Worm (Caenorhabditis elegans): Measurements from ENCODE around the gene tlp-1.

DNA sequence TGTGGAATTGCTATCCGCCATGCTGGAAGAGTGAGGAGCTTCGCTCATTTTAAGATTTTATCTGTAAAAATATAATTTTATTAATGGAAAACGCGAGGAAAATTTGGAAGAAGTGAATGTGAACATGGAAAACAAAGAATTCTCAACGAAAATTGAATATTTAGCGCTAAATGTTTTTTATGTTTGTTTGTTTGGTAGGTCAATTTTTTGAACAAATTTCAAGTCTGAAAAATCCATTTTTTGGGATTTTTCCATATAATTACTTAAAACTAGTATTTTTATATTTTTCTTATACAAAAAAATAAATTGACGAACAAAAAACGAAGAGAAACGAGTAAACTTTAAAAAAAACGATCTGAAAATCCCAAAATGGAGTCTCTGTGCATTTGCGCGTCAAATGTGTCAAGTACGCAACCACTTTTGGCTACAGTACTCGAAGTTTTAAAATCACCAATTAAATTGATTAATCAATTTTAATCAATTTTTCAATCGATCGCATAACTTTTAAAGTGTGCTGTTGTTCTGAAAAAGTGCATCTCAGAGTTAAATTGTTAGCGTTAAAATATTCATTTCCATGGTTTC is 36.9 kb downstream of the tlp-1 start, which contains the start of gene fbxa-215:
- TF ChIP-seq T22C8.4 (GFP tag; IDR thresholded peaks at IDR 0.05) (no peak), flt-1 (GFP tag; IDR thresholded peaks at IDR 0.05) (no peak), ztf-23 (GFP tag; IDR thresholded peaks at IDR 0.05) (no peak), cog-1 (tag; optimal IDR thresholded peaks at IDR 0.05) (no peak), ztf-29 (GFP tag; IDR thresholded peaks at IDR 0.05) (no peak)
